Fruit fly (Drosophila melanogaster): ENCODE results near the gene CG15916.

The CG15916 gene

DNA sequence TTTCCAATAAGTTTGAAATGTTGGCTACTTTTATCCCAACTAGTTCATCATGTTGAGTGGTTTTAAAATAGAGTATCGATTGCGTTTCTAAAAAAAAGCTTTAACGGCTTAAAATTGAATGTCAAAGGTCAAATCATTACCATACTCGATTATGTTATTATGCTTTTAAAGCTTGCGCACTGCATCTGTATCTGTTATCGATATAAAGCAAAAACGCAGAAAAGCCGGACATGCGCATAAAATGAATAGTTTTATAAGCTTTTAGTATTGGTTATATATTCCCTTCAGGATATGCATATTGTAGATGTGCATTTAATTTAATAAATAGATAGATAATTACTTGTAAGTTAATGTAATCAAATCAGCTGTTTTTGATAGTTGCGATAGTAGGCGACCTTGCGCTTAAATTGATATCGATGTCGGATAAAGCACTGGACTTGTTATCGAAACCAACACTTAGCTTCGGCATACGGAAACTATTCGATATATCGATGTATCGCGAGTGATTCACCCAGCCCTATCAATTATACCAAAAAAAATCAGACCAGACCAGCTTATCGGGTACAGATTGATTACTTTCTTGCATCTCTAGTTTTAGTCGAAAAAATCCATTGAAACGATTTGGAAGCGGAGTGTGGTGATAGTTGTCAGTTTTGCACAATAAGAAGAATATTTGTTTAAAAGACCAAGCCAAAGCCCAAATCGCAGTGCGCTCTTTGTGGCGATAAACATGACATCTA, 1.4 kb downstream of the CG15916 start, which contains the start of gene shi:
shi (plus strand) TSS at position 511 of the 740 bp plus-strand sequence.
- TF ChIP-seq usp (GFP tag; optimal IDR thresholded peaks at IDR 0.05) (no peak), brk (GFP tag; optimal IDR thresholded peaks at IDR 0.05) (peak; percentile 27), N (GFP tag; optimal IDR thresholded peaks at IDR 0.05) (no peak), Jra (GFP tag; optimal IDR thresholded peaks at IDR 0.05) (peak; percentile 68), fru (GFP tag; optimal IDR thresholded peaks at IDR 0.05) (peak; percentile 48), woc (GFP tag; optimal IDR thresholded peaks at IDR 0.05) (peak; percentile 23), foxo (GFP tag; optimal IDR thresholded peaks at IDR 0.05) (no peak), Hnf4 (GFP tag; optimal IDR thresholded peaks at IDR 0.05) (peak; percentile 4)

DNA sequence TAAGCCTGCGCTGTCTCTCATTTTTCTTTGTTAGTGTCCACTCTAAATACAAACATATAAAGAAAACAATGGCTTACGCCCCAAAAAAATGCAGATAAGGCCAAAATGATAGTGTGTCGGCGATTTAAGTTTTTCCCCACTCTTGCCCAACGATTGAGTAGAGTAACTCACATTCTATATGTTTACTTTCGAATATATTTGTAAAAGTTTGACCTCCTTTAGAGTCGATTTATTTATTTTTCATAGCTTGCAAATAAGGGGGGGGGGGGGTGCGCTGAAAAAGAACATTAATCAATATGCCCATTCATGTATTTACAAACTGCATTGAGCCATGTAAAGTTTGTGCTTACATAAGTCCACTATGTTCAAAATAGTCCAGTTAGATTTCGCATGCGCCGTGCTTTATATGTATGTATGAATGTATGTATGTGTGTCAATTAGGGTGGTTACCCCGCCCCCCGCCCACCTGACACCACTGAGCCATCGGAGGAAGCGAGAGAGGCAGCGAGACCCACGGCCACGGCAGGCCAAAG, 3.4 kb downstream of the CG15916 start:
- TF ChIP-seq Jra (GFP tag; optimal IDR thresholded peaks at IDR 0.05) (no peak), rgr (GFP tag; optimal IDR thresholded peaks at IDR 0.05) (no peak), usp (GFP tag; optimal IDR thresholded peaks at IDR 0.05) (no peak), psq (GFP tag; optimal IDR thresholded peaks at IDR 0.05) (no peak), CrebA (GFP tag; optimal IDR thresholded peaks at IDR 0.05; ENCODE audit: borderline replicate concordance) (no peak), Hnf4 (GFP tag; optimal IDR thresholded peaks at IDR 0.05) (no peak)

DNA sequence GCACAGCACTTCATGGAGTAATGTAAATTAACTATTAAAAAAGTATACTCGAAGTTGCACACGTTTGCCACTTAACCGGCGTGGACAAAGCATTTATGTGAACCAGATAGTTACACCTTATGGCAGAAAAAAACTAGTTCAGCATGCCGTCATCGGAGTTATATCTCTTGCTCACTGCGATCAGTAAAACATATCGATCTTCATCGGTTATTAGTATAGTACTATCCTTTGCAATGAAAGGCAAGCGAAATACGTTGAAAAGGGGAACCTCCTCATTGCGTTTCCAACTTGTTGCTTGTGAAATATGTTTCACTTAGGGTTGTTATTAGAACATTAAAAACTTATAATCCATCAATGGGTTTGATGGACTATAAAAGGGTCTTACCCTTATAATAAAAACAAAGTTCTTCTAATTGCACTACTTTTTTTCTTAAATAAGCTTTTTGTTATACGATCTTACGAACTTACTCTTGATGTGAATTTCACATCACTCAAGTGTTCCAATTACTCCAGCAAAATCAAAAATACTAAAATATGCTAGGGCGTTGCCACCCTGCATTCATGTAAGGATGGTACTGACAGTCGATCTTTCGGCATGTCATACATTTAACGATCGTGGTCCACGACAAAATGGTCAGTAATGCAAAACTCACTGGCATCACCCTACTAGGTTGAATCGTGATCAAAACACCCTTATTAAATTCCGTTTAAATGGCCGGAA, 19.3 kb downstream of the CG15916 start, which contains the start of gene CycD:
CycD (minus strand) TSS at position 113 of the 721 bp plus-strand sequence.
- TF ChIP-seq Vsx2 (GFP tag; optimal IDR thresholded peaks at IDR 0.05; ENCODE audit: partially characterized antibody): peak; percentile 98
- TF ChIP-seq N (GFP tag; optimal IDR thresholded peaks at IDR 0.05): peak; percentile 97
- TF ChIP-seq pan (optimal IDR thresholded peaks at IDR 0.05): no peak
- no peak for TF ChIP-seq usp (GFP tag; optimal IDR thresholded peaks at IDR 0.05)
- peak; percentile 49 to 75 for TF ChIP-seq dl (GFP tag; optimal IDR thresholded peaks at IDR 0.05; ENCODE audit: insufficient read depth in 1 of 2, partially characterized antibody in 2 of 2)
- no peak for TF ChIP-seq jim (GFP tag; optimal IDR thresholded peaks at IDR 0.05)
- peak; percentile 97 for TF ChIP-seq Dif (GFP tag; optimal IDR thresholded peaks at IDR 0.05; ENCODE audit: partially characterized antibody)
- no peak for TF ChIP-seq CG9705 (GFP tag; optimal IDR thresholded peaks at IDR 0.05)
- no peak for TF ChIP-seq OdsH (GFP tag; optimal IDR thresholded peaks at IDR 0.05)
- no peak for TF ChIP-seq Jra (GFP tag; optimal IDR thresholded peaks at IDR 0.05)
- no peak for TF ChIP-seq CrebA (GFP tag; optimal IDR thresholded peaks at IDR 0.05; ENCODE audit: borderline replicate concordance)
- no peak for TF ChIP-seq foxo (GFP tag; optimal IDR thresholded peaks at IDR 0.05)
- no peak for TF ChIP-seq Hr83 (GFP tag; optimal IDR thresholded peaks at IDR 0.05; ENCODE audit: poor library complexity, severe bottlenecking)
- TF ChIP-seq woc (GFP tag; optimal IDR thresholded peaks at IDR 0.05): peak; percentile 41
- no peak for TF ChIP-seq tai (GFP tag; optimal IDR thresholded peaks at IDR 0.05)
- TF ChIP-seq GATAd (GFP tag; optimal IDR thresholded peaks at IDR 0.05): no peak
- no peak for TF ChIP-seq br (GFP tag; optimal IDR thresholded peaks at IDR 0.05)
- no peak for TF ChIP-seq CG32264 (GFP tag; optimal IDR thresholded peaks at IDR 0.05)
- no peak for TF ChIP-seq Hnf4 (GFP tag; optimal IDR thresholded peaks at IDR 0.05)
- no peak for TF ChIP-seq sage (GFP tag; optimal IDR thresholded peaks at IDR 0.05)
- TF ChIP-seq dsf (GFP tag; optimal IDR thresholded peaks at IDR 0.05; ENCODE audit: borderline replicate concordance): no peak
- TF ChIP-seq lola (GFP tag; optimal IDR thresholded peaks at IDR 0.05): no peak

DNA sequence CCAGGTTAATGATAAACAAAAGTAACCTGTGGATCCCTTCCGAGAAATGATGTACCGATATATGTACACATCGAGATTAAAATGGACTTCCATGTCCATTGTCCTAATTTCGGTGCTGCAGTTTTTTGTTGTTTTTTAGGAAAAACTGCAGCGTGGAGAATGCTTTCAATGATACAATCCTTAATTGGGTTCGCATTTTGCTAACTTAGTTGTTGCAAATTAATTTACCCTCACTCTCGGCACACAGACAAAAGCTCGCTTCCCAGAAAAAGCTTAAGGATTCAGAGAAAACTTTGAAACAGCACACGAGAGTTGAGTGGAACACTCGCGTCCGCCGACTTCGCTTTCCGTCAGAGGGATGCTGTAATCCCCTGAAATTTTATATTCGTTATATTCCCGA, 20.2 kb downstream of the CG15916 start, which contains the start of gene Lrp4:
Lrp4 (plus strand) TSS at position 301 of the 400 bp plus-strand sequence.
- TF ChIP-seq psq (GFP tag; optimal IDR thresholded peaks at IDR 0.05) (no peak), br (GFP tag; optimal IDR thresholded peaks at IDR 0.05) (no peak), HLH106 (tag; optimal IDR thresholded peaks at IDR 0.05) (no peak)

DNA sequence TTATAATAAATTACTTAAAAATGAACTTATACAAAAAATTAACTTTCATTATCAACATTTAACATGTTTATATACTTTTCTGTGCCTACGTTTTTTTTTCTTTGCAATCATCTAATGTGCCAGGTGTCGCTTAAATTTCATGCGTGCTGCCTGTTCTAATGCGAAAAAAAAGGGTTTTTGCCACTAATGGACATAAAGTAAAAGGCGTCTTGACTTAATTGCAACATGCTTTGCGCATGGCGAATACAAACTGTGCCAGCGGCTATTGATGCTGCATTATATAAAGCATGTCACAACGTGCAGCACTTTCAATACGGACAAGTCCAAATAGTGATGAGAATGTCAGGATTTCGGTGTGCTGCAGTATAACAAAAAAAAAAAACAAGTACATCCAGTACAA, 31.3 kb downstream of the CG15916 start, which contains the start of gene CG8916:
CG8916 (plus strand) TSS at position 301 of the 400 bp plus-strand sequence.
- TF ChIP-seq Jra (GFP tag; optimal IDR thresholded peaks at IDR 0.05): no peak
- TF ChIP-seq ey (GFP tag; optimal IDR thresholded peaks at IDR 0.05): no peak
- TF ChIP-seq jim (GFP tag; optimal IDR thresholded peaks at IDR 0.05): no peak
- no peak for TF ChIP-seq OdsH (GFP tag; optimal IDR thresholded peaks at IDR 0.05)
- TF ChIP-seq tai (GFP tag; optimal IDR thresholded peaks at IDR 0.05): no peak
- no peak for TF ChIP-seq dmrt93B (GFP tag; optimal IDR thresholded peaks at IDR 0.05)
- TF ChIP-seq Hr78 (GFP tag; optimal IDR thresholded peaks at IDR 0.05): no peak
- TF ChIP-seq HLH106 (tag; optimal IDR thresholded peaks at IDR 0.05): no peak
- no peak for TF ChIP-seq sage (GFP tag; optimal IDR thresholded peaks at IDR 0.05)
- no peak for TF ChIP-seq Rel (GFP tag; optimal IDR thresholded peaks at IDR 0.05)
- TF ChIP-seq Rel (tag; optimal IDR thresholded peaks at IDR 0.05): no peak
- no peak for TF ChIP-seq N (GFP tag; optimal IDR thresholded peaks at IDR 0.05)
